Fruit fly (Drosophila melanogaster) whole organism, embryonic: ENCODE results near the gene Pdhb.

Experiments used
- C15 ChIP-seq: fragments of 200-800 bp; sonication (Bioruptor generic); IDR thresholded peaks from 3 replicates; pipeline ENCODE4 v1.3.6; 2022; ENCODE audit warnings: missing biosample characterization, missing genetic modification characterization
- CG10209 ChIP-seq: fragments of 200-800 bp; sonication (Bioruptor generic); optimal IDR thresholded peaks from 3 replicates; lab custom pipeline; 2017; ENCODE audit warnings: missing biosample characterization, mild to moderate bottlenecking, missing genetic modification characterization, missing genetic modification reagents
- CG10565 ChIP-seq: fragments of 200-800 bp; sonication (Bioruptor generic); optimal IDR thresholded peaks from 3 replicates; lab custom pipeline; 2016; ENCODE audit warnings: missing biosample characterization, mild to moderate bottlenecking, missing genetic modification characterization
- CG12236 ChIP-seq: fragments of 200-800 bp; sonication (Bioruptor generic); optimal IDR thresholded peaks from 2 replicates; lab custom pipeline; 2016; ENCODE audit warnings: missing biosample characterization, missing genetic modification characterization
- CG13424 ChIP-seq: fragments of 200-800 bp; sonication (Bioruptor generic); optimal IDR thresholded peaks from 2 replicates; lab custom pipeline; 2019; ENCODE audit warnings: missing biosample characterization, mild to moderate bottlenecking, missing genetic modification characterization, moderate library complexity
- CG14441 ChIP-seq: fragments of 200-800 bp; sonication (Bioruptor generic); IDR thresholded peaks from 2 replicates; pipeline ENCODE4 v1.3.6; 2022; ENCODE audit warnings: missing biosample characterization, missing genetic modification characterization
- CG16863 ChIP-seq: fragments of 200-800 bp; sonication (Bioruptor generic); optimal IDR thresholded peaks from 3 replicates; lab custom pipeline; 2016; ENCODE audit warnings: missing biosample characterization, missing genetic modification characterization
- CG18764 ChIP-seq: fragments of 200-800 bp; sonication (Bioruptor generic); optimal IDR thresholded peaks from 3 replicates; lab custom pipeline; 2016; ENCODE audit warnings: missing biosample characterization, missing genetic modification characterization
- CG2202 ChIP-seq: fragments of 200-800 bp; sonication (Bioruptor generic); optimal IDR thresholded peaks from 2 replicates; lab custom pipeline; 2018; ENCODE audit warnings: missing biosample characterization, mild to moderate bottlenecking, missing genetic modification characterization
- CG2678 ChIP-seq: fragments of 200-800 bp; sonication (Bioruptor generic); optimal IDR thresholded peaks from 3 replicates; lab custom pipeline; 2019; ENCODE audit warnings: missing biosample characterization, mild to moderate bottlenecking, missing genetic modification characterization, moderate library complexity
- CG2889 ChIP-seq: fragments of 200-800 bp; sonication (Bioruptor generic); IDR thresholded peaks from 3 replicates; pipeline ENCODE4 v1.3.6; 2022; ENCODE audit warnings: missing biosample characterization, missing genetic modification characterization
- CG30431 ChIP-seq: fragments of 200-800 bp; sonication (Bioruptor generic); optimal IDR thresholded peaks from 2 replicates; lab custom pipeline; 2017; ENCODE audit warnings: missing biosample characterization, missing genetic modification characterization
- CG3065 ChIP-seq: fragments of 200-800 bp; sonication (Bioruptor generic); optimal IDR thresholded peaks from 2 replicates; lab custom pipeline; 2016; ENCODE audit warnings: missing biosample characterization, missing genetic modification characterization
- CG31388 ChIP-seq: fragments of 200-800 bp; sonication (Bioruptor generic); optimal IDR thresholded peaks from 2 replicates; lab custom pipeline; 2016; ENCODE audit warnings: missing biosample characterization, missing genetic modification characterization
- CG3838 ChIP-seq: fragments of 200-800 bp; sonication (Bioruptor generic); optimal IDR thresholded peaks from 3 replicates; lab custom pipeline; 2016; ENCODE audit warnings: missing biosample characterization, missing genetic modification characterization
- CG4730 ChIP-seq: fragments of 200-800 bp; sonication (Bioruptor generic); IDR thresholded peaks from 2 replicates; pipeline ENCODE4 v1.3.6; 2022; ENCODE audit warnings: missing biosample characterization, missing genetic modification characterization
- CG4854 ChIP-seq: fragments of 200-800 bp; sonication (Bioruptor generic); optimal IDR thresholded peaks from 2 replicates; lab custom pipeline; 2016; ENCODE audit warnings: missing biosample characterization, missing genetic modification characterization, inconsistent platforms
- CG6175 ChIP-seq: fragments of 200-800 bp; sonication (Bioruptor generic); IDR thresholded peaks from 3 replicates; pipeline ENCODE4 v1.3.6; 2022; ENCODE audit warnings: missing biosample characterization, missing genetic modification characterization
- CG6683 ChIP-seq: fragments of 200-800 bp; sonication (Bioruptor generic); optimal IDR thresholded peaks from 2 replicates; lab custom pipeline; 2017; ENCODE audit warnings: missing biosample characterization, mild to moderate bottlenecking, missing genetic modification characterization, missing genetic modification reagents
- CG8281 ChIP-seq: fragments of 200-800 bp; sonication (Bioruptor generic); optimal IDR thresholded peaks from 2 replicates; lab custom pipeline; 2018; ENCODE audit warnings: missing biosample characterization, mild to moderate bottlenecking, missing genetic modification characterization, moderate library complexity
- CG9817 ChIP-seq: fragments of 200-800 bp; sonication (Bioruptor generic); optimal IDR thresholded peaks from 2 replicates; lab custom pipeline; 2018; ENCODE audit warnings: missing biosample characterization, mild to moderate bottlenecking, missing genetic modification characterization, moderate library complexity
- CoRest ChIP-seq: fragments of 200-800 bp; sonication (Bioruptor generic); optimal IDR thresholded peaks from 3 replicates; lab custom pipeline; 2018; ENCODE audit warnings: missing biosample characterization, mild to moderate bottlenecking, missing genetic modification characterization, moderate library complexity
- E2f2 ChIP-seq: fragments of 200-800 bp; sonication (Bioruptor generic); IDR thresholded peaks from 2 replicates; pipeline ENCODE4 v1.3.6; 2022; ENCODE audit warnings: missing biosample characterization, missing genetic modification characterization
- Ets97D ChIP-seq: fragments of 200-800 bp; sonication (Bioruptor generic); optimal IDR thresholded peaks from 3 replicates; lab custom pipeline; 2016; ENCODE audit warnings: missing biosample characterization, missing genetic modification characterization
- Hmx ChIP-seq: fragments of 200-800 bp; sonication (Bioruptor generic); optimal IDR thresholded peaks from 2 replicates; lab custom pipeline; 2016; ENCODE audit warnings: missing biosample characterization, missing genetic modification characterization
- MTF-1 ChIP-seq: fragments of 200-800 bp; sonication (Bioruptor generic); optimal IDR thresholded peaks from 2 replicates; lab custom pipeline; 2018; ENCODE audit warnings: missing biosample characterization, mild to moderate bottlenecking, missing genetic modification characterization, borderline replicate concordance
- NFAT ChIP-seq: fragments of 200-800 bp; sonication (Bioruptor generic); IDR thresholded peaks from 2 replicates; pipeline ENCODE4 v1.3.6; 2022; ENCODE audit warnings: missing biosample characterization, missing genetic modification characterization
- Spps ChIP-seq: fragments of 200-800 bp; sonication (Bioruptor generic); optimal IDR thresholded peaks from 2 replicates; lab custom pipeline; 2018; ENCODE audit warnings: missing biosample characterization, mild to moderate bottlenecking, missing genetic modification characterization
- Xbp1 ChIP-seq: fragments of 200-800 bp; sonication (Bioruptor generic); optimal IDR thresholded peaks from 3 replicates; lab custom pipeline; 2016; ENCODE audit warnings: missing biosample characterization, mild to moderate bottlenecking, missing genetic modification characterization
- cad ChIP-seq: fragments of >200 bp; optimal IDR thresholded peaks from 2 replicates; lab custom pipeline; 2017; ENCODE audit warnings: missing biosample characterization, missing genetic modification characterization
- chm ChIP-seq: fragments of 200-800 bp; sonication (Bioruptor generic); IDR thresholded peaks from 2 replicates; pipeline ENCODE4 v1.3.6; 2022; ENCODE audit warnings: missing biosample characterization, missing genetic modification characterization
- crol ChIP-seq: fragments of 200-800 bp; sonication (Bioruptor generic); IDR thresholded peaks from 2 replicates; pipeline ENCODE4 v1.3.6; 2022; ENCODE audit warnings: missing biosample characterization, missing genetic modification characterization
- dm ChIP-seq: fragments of 200-800 bp; sonication (Bioruptor generic); optimal IDR thresholded peaks from 3 replicates; lab custom pipeline; 2016; ENCODE audit warnings: missing biosample characterization, missing genetic modification characterization
- en ChIP-seq: fragments of 200-800 bp; sonication (Bioruptor generic); optimal IDR thresholded peaks from 2 replicates; lab custom pipeline; 2016; ENCODE audit warnings: missing biosample characterization, missing genetic modification characterization
- ewg ChIP-seq: fragments of 200-800 bp; sonication (Bioruptor generic); optimal IDR thresholded peaks from 3 replicates; lab custom pipeline; 2017; ENCODE audit warnings: mild to moderate bottlenecking, missing biosample characterization, missing genetic modification reagents, missing genetic modification characterization
- eyg ChIP-seq: fragments of 200-800 bp; sonication (Bioruptor generic); optimal IDR thresholded peaks from 3 replicates; lab custom pipeline; 2016; ENCODE audit warnings: missing biosample characterization, missing genetic modification characterization
- fd102C ChIP-seq: fragments of 200-800 bp; sonication (Bioruptor generic); optimal IDR thresholded peaks from 2 replicates; lab custom pipeline; 2018; ENCODE audit warnings: missing biosample characterization, mild to moderate bottlenecking, missing genetic modification characterization, moderate library complexity
- fd3F ChIP-seq: fragments of 200-800 bp; sonication (Bioruptor generic); optimal IDR thresholded peaks from 2 replicates; lab custom pipeline; 2018; ENCODE audit warnings: missing biosample characterization, mild to moderate bottlenecking, missing genetic modification characterization, moderate library complexity
- grau ChIP-seq: fragments of 200-800 bp; optimal IDR thresholded peaks from 3 replicates; lab custom pipeline; 2019; ENCODE audit warnings: missing biosample characterization, mild to moderate bottlenecking, missing genetic modification characterization, moderate library complexity
- h ChIP-seq: fragments of >200 bp; optimal IDR thresholded peaks from 2 replicates; lab custom pipeline; 2017
- ham ChIP-seq: fragments of 200-800 bp; sonication (Bioruptor generic); IDR thresholded peaks from 2 replicates; pipeline ENCODE4 v1.3.6; 2022; ENCODE audit warnings: missing biosample characterization, missing genetic modification characterization
- her ChIP-seq: fragments of 200-800 bp; sonication (Bioruptor generic); optimal IDR thresholded peaks from 2 replicates; lab custom pipeline; 2016; ENCODE audit warnings: missing biosample characterization, missing genetic modification characterization
- lilli ChIP-seq: fragments of 200-800 bp; sonication (Bioruptor generic); optimal IDR thresholded peaks from 3 replicates; lab custom pipeline; 2016; ENCODE audit warnings: missing biosample characterization, missing genetic modification characterization
- lov ChIP-seq, 2 experiments: fragments of 200-800 bp in 1 of 2; fragments of >200 bp in 1 of 2; sonication (Bioruptor generic) in 1 of 2; IDR thresholded peaks in 1 of 2; optimal IDR thresholded peaks in 1 of 2; 2 replicates in 1 of 2; 3 replicates in 1 of 2; pipeline versions ENCODE4 v1.3.6 to Lab custom; 2017 to 2022; ENCODE audit warnings: missing biosample characterization in 1 of 2, missing genetic modification characterization in 1 of 2
- psq ChIP-seq: fragments of 200-800 bp; sonication (Bioruptor generic); optimal IDR thresholded peaks from 2 replicates; lab custom pipeline; 2017; ENCODE audit warnings: missing biosample characterization, missing genetic modification characterization
- row ChIP-seq: fragments of 200-800 bp; sonication (Bioruptor generic); IDR thresholded peaks from 3 replicates; pipeline ENCODE4 v1.3.6; 2022; ENCODE audit warnings: missing biosample characterization, missing genetic modification characterization
- sc ChIP-seq, 3 experiments: fragments of >200 bp in 2 of 3; fragments of 200-800 bp in 1 of 3; sonication (Bioruptor generic) in 1 of 3; optimal IDR thresholded peaks; 2 replicates in 2 of 3; 3 replicates in 1 of 3; lab custom pipeline; 2017; ENCODE audit warnings: mild to moderate bottlenecking in 1 of 3, missing biosample characterization in 1 of 3, missing genetic modification characterization in 1 of 3, missing genetic modification reagents in 1 of 3
- schlank ChIP-seq: fragments of 200-800 bp; sonication (Bioruptor generic); optimal IDR thresholded peaks from 2 replicates; lab custom pipeline; 2018; ENCODE audit warnings: missing biosample characterization, mild to moderate bottlenecking, missing genetic modification characterization
- sqz ChIP-seq: fragments of 200-800 bp; sonication (Bioruptor generic); optimal IDR thresholded peaks from 3 replicates; lab custom pipeline; 2018; ENCODE audit warnings: missing biosample characterization, mild to moderate bottlenecking, missing genetic modification characterization

The Pdhb gene

dm6 chr3R:29112398-29113150 lies at the start of gene Pdhb, which contains the start of gene alpha-Man-Ib (continued):
- TF ChIP-seq lilli (GFP tag; lab: Kevin White, UChicago) = peak; percentile 80
- peak; percentile 73 for TF ChIP-seq CG14441 (GFP tag; lab: Robert Waterston, UW)
- no peak for TF ChIP-seq CG3838
- TF ChIP-seq CG6683 = peak; percentile 42
- TF ChIP-seq row (GFP tag; lab: Robert Waterston, UW) = peak; percentile 97
- TF ChIP-seq Spps (tag; lab: Kevin White, UChicago) = peak; percentile 42
- peak; percentile 45 for TF ChIP-seq CG16863 (GFP tag; lab: Kevin White, UChicago)
- peak; percentile 87 for TF ChIP-seq CG13424
- peak; percentile 56 for TF ChIP-seq CG3065 (GFP tag; lab: Kevin White, UChicago)
- peak; percentile 80 for TF ChIP-seq CG10209 (GFP tag; lab: Kevin White, UChicago)
- peak; percentile 20 for TF ChIP-seq CG2202
- TF ChIP-seq E2f2 (GFP tag; lab: Robert Waterston, UW) = peak; percentile 52
- TF ChIP-seq en (GFP tag; lab: Kevin White, UChicago) = no peak
- no peak for TF ChIP-seq dm (GFP tag; lab: Kevin White, UChicago)
- TF ChIP-seq ham (GFP tag; lab: Robert Waterston, UW) = 0 out of 2 replicates have a peak, but pooled peaks have one; percentile 34
- TF ChIP-seq CG4854 (GFP tag; lab: Kevin White, UChicago) = no peak
- no peak for TF ChIP-seq CG8281 (tag; lab: Kevin White, UChicago)
- TF ChIP-seq CG4730 (GFP tag; lab: Robert Waterston, UW) = peak; percentile 65
- peak; percentile 82 for TF ChIP-seq grau
- TF ChIP-seq Hmx = no peak
- TF ChIP-seq cad = no peak
- peak; percentile 42 for TF ChIP-seq psq (GFP tag; lab: Kevin White, UChicago)
- TF ChIP-seq CG6175 = peak; percentile 67; the same call in 1 of the 3 replicates
- TF ChIP-seq CG9817 (tag; lab: Kevin White, UChicago) = peak; percentile 91
- TF ChIP-seq fd3F (GFP tag; lab: Kevin White, UChicago) = peak; percentile 75
- TF ChIP-seq h (lab: Kevin White, UChicago) = no peak
- peak; percentile 68 for TF ChIP-seq CG30431
- peak; percentile 87 for TF ChIP-seq Xbp1 (GFP tag; lab: Kevin White, UChicago)
- TF ChIP-seq crol (GFP tag; lab: Robert Waterston, UW) = no peak
- peak; percentile 25 for TF ChIP-seq CG31388
- peak; percentile 48 for TF ChIP-seq MTF-1 (GFP tag; lab: Kevin White, UChicago)
- no peak for TF ChIP-seq lov (optimal IDR thresholded peaks at IDR 0.05; lab: Kevin White, UChicago)
- TF ChIP-seq lov (GFP tag; IDR thresholded peaks at IDR 0.05; lab: Robert Waterston, UW) = peak; percentile 77; the same call in 1 of the 3 replicates
- peak; percentile 92 for TF ChIP-seq CoRest
- TF ChIP-seq her = peak; percentile 16
- TF ChIP-seq ewg (GFP tag; lab: Kevin White, UChicago) = peak; percentile 69
- no peak for TF ChIP-seq CG12236
- peak; percentile 35 for TF ChIP-seq schlank (tag; lab: Kevin White, UChicago)
- TF ChIP-seq chm = 0 out of 2 replicates have a peak, but pooled peaks have one; percentile 34
- peak; percentile 84 for TF ChIP-seq CG2678 (tag; lab: Kevin White, UChicago)
- TF ChIP-seq eyg (GFP tag; lab: Kevin White, UChicago) = no peak
- TF ChIP-seq C15 (GFP tag; lab: Robert Waterston, UW) = no peak
- no peak for TF ChIP-seq CG10565
- no peak for TF ChIP-seq sqz
- no peak for TF ChIP-seq sc (optimal IDR thresholded peaks at IDR 0.05; lab: Kevin White, UChicago)
- TF ChIP-seq sc (GFP tag; optimal IDR thresholded peaks at IDR 0.05; lab: Kevin White, UChicago) = peak; percentile 33
- peak; percentile 63 for TF ChIP-seq CG18764
- peak; percentile 61 for TF ChIP-seq Ets97D (GFP tag; lab: Kevin White, UChicago)
- TF ChIP-seq fd102C = no peak
- peak; percentile 58; the same call in 2 of the 3 replicates for TF ChIP-seq CG2889 (GFP tag; lab: Robert Waterston, UW)
- TF ChIP-seq NFAT (GFP tag; lab: Robert Waterston, UW) = peak; percentile 83
